Worm (Caenorhabditis elegans) whole organism, young adult: ENCODE results near the gene gtf-2H2C.
A peak's percentile ranks its signal among the peaks of the same experiment; 100 is the strongest.

Experiments used
- C17E4.6 ChIP-seq: fragments of 200-800 bp; sonication (Bioruptor generic); IDR thresholded peaks from 2 replicates; pipeline ENCODE4 v1.3.6; 2022; ENCODE audit warnings: missing genetic modification reagents, missing genetic modification characterization, missing compliant biosample characterization
- D2030.7 ChIP-seq: fragments of 200-800 bp; sonication (Bioruptor generic); IDR thresholded peaks from 2 replicates; pipeline ENCODE4 v1.3.6; 2022; ENCODE audit warnings: missing genetic modification reagents, missing genetic modification characterization, missing compliant biosample characterization
- F10E7.11 ChIP-seq: sonication (generic microtip); optimal IDR thresholded peaks from 2 replicates; lab custom pipeline; 2017; ENCODE audit warnings: mild to moderate bottlenecking, missing genetic modification characterization, moderate library complexity, missing compliant biosample characterization
- F23B12.7 ChIP-seq: sonication (generic microtip); optimal IDR thresholded peaks from 2 replicates; lab custom pipeline; 2017; ENCODE audit warnings: missing genetic modification characterization, mild to moderate bottlenecking, missing compliant biosample characterization, antibody characterized with exemption, moderate library complexity; ENCODE audit not compliant: insufficient read depth
- F49E8.2 ChIP-seq: sonication (generic microtip); optimal IDR thresholded peaks from 3 replicates; lab custom pipeline; 2017; ENCODE audit warnings: missing genetic modification characterization, mild to moderate bottlenecking, missing compliant biosample characterization, antibody characterized with exemption, moderate library complexity; ENCODE audit not compliant: insufficient read depth
- T07F8.4 ChIP-seq: sonication (generic microtip); optimal IDR thresholded peaks from 2 replicates; lab custom pipeline; 2016; ENCODE audit warnings: mild to moderate bottlenecking, missing genetic modification characterization, moderate library complexity, missing compliant biosample characterization
- T26A5.8 ChIP-seq: sonication (generic microtip); optimal IDR thresholded peaks from 2 replicates; lab custom pipeline; 2016; ENCODE audit warnings: missing genetic modification characterization, missing compliant biosample characterization
- Y53G8AR.9 ChIP-seq: fragments of 200-800 bp; sonication (Bioruptor generic); conservative IDR thresholded peaks from 2 replicates; pipeline ENCODE4 v1.3.6; 2022; ENCODE audit warnings: missing genetic modification reagents, missing genetic modification characterization, missing compliant biosample characterization
- Y67H2A.10 ChIP-seq: fragments of 200-800 bp; sonication (Bioruptor generic); conservative IDR thresholded peaks from 2 replicates; pipeline ENCODE4 v1.3.6; 2022; ENCODE audit warnings: missing genetic modification reagents, missing genetic modification characterization, missing compliant biosample characterization
- aptf-3 ChIP-seq: fragments of 200-800 bp; sonication (Bioruptor generic); IDR thresholded peaks from 2 replicates; pipeline ENCODE4 v1.3.6; 2022; ENCODE audit warnings: missing genetic modification characterization, missing compliant biosample characterization
- attf-6 ChIP-seq: fragments of 200-800 bp; sonication (Bioruptor generic); IDR thresholded peaks from 2 replicates; pipeline ENCODE4 v1.3.6; 2022; ENCODE audit warnings: missing genetic modification reagents, missing genetic modification characterization, missing compliant biosample characterization
- bed-1 ChIP-seq: fragments of 200-800 bp; sonication (Bioruptor generic); IDR thresholded peaks from 2 replicates; pipeline ENCODE4 v1.3.6; 2022; ENCODE audit warnings: missing genetic modification reagents, missing genetic modification characterization, missing compliant biosample characterization
- ccch-3 ChIP-seq: fragments of 200-800 bp; sonication (Bioruptor generic); optimal IDR thresholded peaks from 2 replicates; lab custom pipeline; 2018; ENCODE audit warnings: mild to moderate bottlenecking, missing genetic modification characterization, missing compliant biosample characterization
- cebp-2 ChIP-seq: fragments of 200-800 bp; sonication (Bioruptor generic); IDR thresholded peaks from 2 replicates; pipeline ENCODE4 v1.3.6; 2022; ENCODE audit warnings: missing genetic modification characterization, missing compliant biosample characterization
- ceh-40 ChIP-seq: fragments of 200-800 bp; sonication (Bioruptor generic); IDR thresholded peaks from 2 replicates; pipeline ENCODE4 v1.3.6; 2022; ENCODE audit warnings: missing genetic modification characterization, missing compliant biosample characterization
- ceh-91 ChIP-seq: fragments of 200-800 bp; sonication (Bioruptor generic); IDR thresholded peaks from 2 replicates; pipeline ENCODE4 v1.3.6; 2022; ENCODE audit warnings: missing genetic modification reagents, missing genetic modification characterization, missing compliant biosample characterization
- chd-7 ChIP-seq: sonication (generic microtip); optimal IDR thresholded peaks from 2 replicates; lab custom pipeline; 2016; ENCODE audit warnings: mild to moderate bottlenecking, missing genetic modification characterization, moderate library complexity, missing compliant biosample characterization
- dox-1 ChIP-seq: fragments of 200-800 bp; sonication (Bioruptor generic); IDR thresholded peaks from 2 replicates; pipeline ENCODE4 v1.3.6; 2022; ENCODE audit warnings: missing genetic modification reagents, missing genetic modification characterization, missing compliant biosample characterization
- egl-44 ChIP-seq: fragments of 200-800 bp; sonication (Bioruptor generic); IDR thresholded peaks from 2 replicates; pipeline ENCODE4 v1.3.6; 2022; ENCODE audit warnings: missing genetic modification reagents, missing genetic modification characterization, missing compliant biosample characterization
- egrh-3 ChIP-seq: fragments of 200-800 bp; sonication (Bioruptor generic); IDR thresholded peaks from 2 replicates; pipeline ENCODE4 v1.3.6; 2022; ENCODE audit warnings: missing genetic modification reagents, missing genetic modification characterization, missing compliant biosample characterization
- ets-4 ChIP-seq: fragments of 200-800 bp; sonication (Bioruptor generic); optimal IDR thresholded peaks from 2 replicates; lab custom pipeline; 2018; ENCODE audit warnings: mild to moderate bottlenecking, missing genetic modification characterization, missing compliant biosample characterization
- hlh-12 ChIP-seq: sonication (generic microtip); optimal IDR thresholded peaks from 2 replicates; lab custom pipeline; 2016; ENCODE audit warnings: missing genetic modification characterization, missing compliant biosample characterization
- hmg-20 ChIP-seq: fragments of 200-800 bp; sonication (Bioruptor generic); IDR thresholded peaks from 2 replicates; pipeline ENCODE4 v1.3.6; 2022; ENCODE audit warnings: missing genetic modification reagents, missing genetic modification characterization, missing compliant biosample characterization
- lag-1 ChIP-seq: fragments of 200-800 bp; sonication (Bioruptor generic); IDR thresholded peaks from 2 replicates; pipeline ENCODE4 v1.3.6; 2022; ENCODE audit warnings: missing genetic modification reagents, missing genetic modification characterization, missing compliant biosample characterization
- let-526 ChIP-seq: fragments of 200-800 bp; sonication (Bioruptor generic); IDR thresholded peaks from 2 replicates; pipeline ENCODE4 v1.3.6; 2022; ENCODE audit warnings: missing genetic modification reagents, missing genetic modification characterization, missing compliant biosample characterization
- let-607 ChIP-seq, 2 experiments: fragments of 200-800 bp in 1 of 2; sonication (Bioruptor generic) in 1 of 2; sonication (generic microtip) in 1 of 2; optimal IDR thresholded peaks; 2 replicates each; lab custom pipeline; 2016 to 2018; ENCODE audit warnings: mild to moderate bottlenecking in 2 of 2, missing compliant biosample characterization in 2 of 2, missing genetic modification characterization in 2 of 2, moderate library complexity in 2 of 2, missing genotype in 1 of 2
- lin-26 ChIP-seq: fragments of 200-800 bp; sonication (Bioruptor generic); IDR thresholded peaks from 2 replicates; pipeline ENCODE4 v1.3.6; 2022; ENCODE audit warnings: missing genetic modification reagents, missing genetic modification characterization, missing compliant biosample characterization
- lin-40 ChIP-seq: sonication (generic microtip); optimal IDR thresholded peaks from 2 replicates; lab custom pipeline; 2016; ENCODE audit warnings: missing genetic modification characterization, mild to moderate bottlenecking, missing compliant biosample characterization, missing genotype, missing genetic modification reagents
- lir-1 ChIP-seq: fragments of 200-800 bp; sonication (Bioruptor generic); conservative IDR thresholded peaks from 2 replicates; pipeline ENCODE4 v1.3.6; 2022; ENCODE audit warnings: missing genetic modification reagents, missing genetic modification characterization, missing compliant biosample characterization
- lsl-1 ChIP-seq: fragments of 200-800 bp; sonication (Bioruptor generic); optimal IDR thresholded peaks from 2 replicates; lab custom pipeline; 2018; ENCODE audit warnings: mild to moderate bottlenecking, missing genetic modification characterization, moderate library complexity, missing compliant biosample characterization
- madf-3 ChIP-seq: fragments of 200-800 bp; sonication (Bioruptor generic); IDR thresholded peaks from 2 replicates; pipeline ENCODE4 v1.3.6; 2022; ENCODE audit warnings: missing genetic modification reagents, missing genetic modification characterization, missing compliant biosample characterization
- mcd-1 ChIP-seq: fragments of 200-800 bp; sonication (Bioruptor generic); IDR thresholded peaks from 2 replicates; pipeline ENCODE4 v1.3.6; 2022; ENCODE audit warnings: missing genetic modification reagents, missing genetic modification characterization, missing compliant biosample characterization
- mel-28 ChIP-seq: sonication (generic microtip); optimal IDR thresholded peaks from 2 replicates; lab custom pipeline; 2016; ENCODE audit warnings: borderline replicate concordance, mild to moderate bottlenecking, missing genetic modification characterization, missing compliant biosample characterization
- mxl-1 ChIP-seq: sonication (generic microtip); optimal IDR thresholded peaks from 2 replicates; lab custom pipeline; 2016; ENCODE audit warnings: missing genetic modification characterization, missing compliant biosample characterization
- nfya-2 ChIP-seq: fragments of 200-800 bp; sonication (Bioruptor generic); IDR thresholded peaks from 2 replicates; pipeline ENCODE4 v1.3.6; 2022; ENCODE audit warnings: missing genetic modification reagents, missing genetic modification characterization, missing compliant biosample characterization
- pbrm-1 ChIP-seq: fragments of 200-800 bp; sonication (Bioruptor generic); IDR thresholded peaks from 2 replicates; pipeline ENCODE4 v1.3.6; 2022; ENCODE audit warnings: missing genetic modification reagents, missing genetic modification characterization, missing compliant biosample characterization
- rcor-1 ChIP-seq: fragments of 200-800 bp; sonication (Bioruptor generic); IDR thresholded peaks from 2 replicates; pipeline ENCODE4 v1.3.6; 2022; ENCODE audit warnings: missing genetic modification reagents, missing genetic modification characterization, missing compliant biosample characterization
- repo-1 ChIP-seq: sonication (generic microtip); optimal IDR thresholded peaks from 2 replicates; lab custom pipeline; 2017; ENCODE audit warnings: mild to moderate bottlenecking, missing genetic modification characterization, missing compliant biosample characterization
- snpc-1.3 ChIP-seq: sonication (generic microtip); optimal IDR thresholded peaks from 2 replicates; lab custom pipeline; 2017; ENCODE audit warnings: missing genetic modification characterization, mild to moderate bottlenecking, missing compliant biosample characterization, antibody characterized with exemption, moderate library complexity, missing genotype, missing genetic modification reagents; ENCODE audit not compliant: insufficient read depth
- snpc-4 ChIP-seq, 5 experiments: fragments of 150-350 bp in 1 of 5; sonication (generic microtip) in 4 of 5; optimal IDR thresholded peaks; 2 replicates each; lab custom pipeline; 2014 to 2018; ENCODE audit warnings: missing genetic modification characterization in 5 of 5, missing biosample characterization in 3 of 5, antibody characterized with exemption in 2 of 5, mild to moderate bottlenecking in 2 of 5, missing compliant biosample characterization in 2 of 5, missing genotype in 2 of 5, moderate library complexity in 2 of 5, missing genetic modification reagents in 1 of 5
- somi-1 ChIP-seq: fragments of 200-800 bp; sonication (Bioruptor generic); optimal IDR thresholded peaks from 2 replicates; lab custom pipeline; 2018; ENCODE audit warnings: mild to moderate bottlenecking, missing genetic modification characterization, missing compliant biosample characterization
- xnd-1 ChIP-seq: sonication (generic microtip); optimal IDR thresholded peaks from 2 replicates; lab custom pipeline; 2016; ENCODE audit warnings: missing genotype, missing genetic modification reagents, missing genetic modification characterization, missing compliant biosample characterization
- zim-3 ChIP-seq: sonication (generic microtip); optimal IDR thresholded peaks from 2 replicates; lab custom pipeline; 2017; ENCODE audit warnings: mild to moderate bottlenecking, missing genetic modification characterization, moderate library complexity, missing compliant biosample characterization
- ztf-18 ChIP-seq: sonication (generic microtip); optimal IDR thresholded peaks from 2 replicates; lab custom pipeline; 2016; ENCODE audit warnings: missing genotype, mild to moderate bottlenecking, missing genetic modification characterization, missing compliant biosample characterization
- ztf-26 ChIP-seq: sonication (generic microtip); optimal IDR thresholded peaks from 2 replicates; lab custom pipeline; 2017; ENCODE audit warnings: missing genetic modification characterization, missing compliant biosample characterization
- ztf-6 ChIP-seq: fragments of 200-800 bp; sonication (Bioruptor generic); IDR thresholded peaks from 2 replicates; pipeline ENCODE4 v1.3.6; 2022; ENCODE audit warnings: missing genetic modification reagents, missing genetic modification characterization, missing compliant biosample characterization

gtf-2H2C gene

DNA sequence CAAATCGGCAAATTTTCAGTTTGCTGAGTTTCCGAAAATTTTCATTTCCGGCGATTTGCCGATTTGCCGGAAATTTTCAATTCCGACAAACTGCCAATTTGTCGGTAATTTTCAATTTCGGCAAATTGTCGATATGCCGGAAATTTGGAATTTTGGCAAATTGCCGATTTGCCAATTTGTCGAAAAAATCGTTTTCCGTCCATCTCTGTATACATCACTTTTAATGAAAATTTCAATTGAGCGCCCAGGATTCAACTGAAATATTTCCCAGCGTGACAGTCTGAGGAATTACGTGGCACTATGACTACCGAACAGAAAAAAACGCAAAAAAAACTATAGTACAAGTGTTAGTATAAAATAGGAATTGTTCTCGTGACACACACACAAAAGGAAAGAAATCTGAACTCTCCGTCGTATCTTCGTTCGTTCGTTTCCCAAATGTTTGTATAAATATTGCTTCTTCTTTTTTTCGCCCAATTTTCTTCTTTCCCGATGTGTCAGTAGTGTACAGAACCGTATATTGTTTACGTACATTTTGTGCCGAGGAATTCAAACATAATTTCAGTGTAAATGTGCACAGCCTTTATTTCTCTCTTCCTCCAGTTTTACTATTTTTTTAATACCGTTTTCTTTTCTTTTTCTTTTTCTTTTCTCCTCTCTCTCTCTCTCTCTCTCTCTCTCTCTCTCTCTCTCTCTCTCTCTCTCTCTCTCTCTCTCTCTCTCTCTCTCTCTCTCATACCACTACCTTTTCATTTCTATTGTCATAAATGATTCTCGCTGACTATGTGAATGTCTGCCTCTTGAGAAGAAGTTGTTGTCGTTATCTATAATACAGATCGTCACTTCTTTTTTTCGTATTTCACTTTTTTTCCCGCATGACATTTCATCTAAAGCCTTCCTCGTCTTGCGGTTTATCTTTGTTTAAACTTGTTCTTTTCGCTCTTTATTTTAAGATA lies 42.2 kb upstream of the gtf-2H2C start (continued):
- TF ChIP-seq dox-1 (GFP tag; lab: Robert Waterston, UW) (peak; percentile 27; the same call in 1 of the 2 replicates), zim-3 (tag; lab: Kevin White, UChicago) (no peak), rcor-1 (no peak), nfya-2 (GFP tag; lab: Robert Waterston, UW) (no peak), ceh-40 (GFP tag; lab: Robert Waterston, UW) (no peak), D2030.7 (GFP tag; lab: Robert Waterston, UW) (no peak), pbrm-1 (GFP tag; lab: Robert Waterston, UW) (no peak), cebp-2 (no peak), mxl-1 (tag; lab: Kevin White, UChicago) (no peak), egl-44 (GFP tag; lab: Robert Waterston, UW) (0 out of 2 replicates have a peak, but pooled peaks have one; percentile 27), T26A5.8 (no peak), F23B12.7 (no peak), ets-4 (no peak), snpc-1.3 (tag; lab: Kevin White, UChicago) (no peak), aptf-3 (no peak), ztf-18 (tag; lab: Kevin White, UChicago) (no peak), attf-6 (GFP tag; lab: Robert Waterston, UW) (no peak), C17E4.6 (GFP tag; lab: Robert Waterston, UW) (no peak), let-607 (tag; optimal IDR thresholded peaks at IDR 0.05; lab: Kevin White, UChicago) (no peak), lir-1 (GFP tag; lab: Robert Waterston, UW) (no peak), lin-26 (GFP tag; lab: Robert Waterston, UW) (no peak), Y67H2A.10 (GFP tag; lab: Robert Waterston, UW) (no peak), ccch-3 (no peak), lsl-1 (GFP tag; lab: Kevin White, UChicago) (no peak), lin-40 (tag; lab: Kevin White, UChicago) (no peak), F10E7.11 (tag; lab: Kevin White, UChicago) (no peak), xnd-1 (no peak), madf-3 (GFP tag; lab: Robert Waterston, UW) (no peak), repo-1 (tag; lab: Kevin White, UChicago) (no peak), mel-28 (tag; lab: Kevin White, UChicago) (no peak), ceh-91 (GFP tag; lab: Robert Waterston, UW) (no peak), Y53G8AR.9 (GFP tag; lab: Robert Waterston, UW) (0 out of 2 replicates have a peak, but pooled peaks have one; percentile 18), egrh-3 (peak; percentile 36; the same call in 1 of the 2 replicates), T07F8.4 (tag; lab: Kevin White, UChicago) (no peak), ztf-6 (GFP tag; lab: Robert Waterston, UW) (no peak), F49E8.2 (tag; lab: Kevin White, UChicago) (no peak), bed-1 (GFP tag; lab: Robert Waterston, UW) (no peak), lag-1 (GFP tag; lab: Robert Waterston, UW) (no peak), let-526 (GFP tag; lab: Robert Waterston, UW) (no peak), snpc-4 (GFP tag; optimal IDR thresholded peaks at IDR 0.05; lab: Kevin White, UChicago) (no peak), snpc-4 (tag; optimal IDR thresholded peaks at IDR 0.05; lab: Kevin White, UChicago) (no peak), mcd-1 (GFP tag; lab: Robert Waterston, UW) (no peak), hlh-12 (tag; lab: Kevin White, UChicago) (no peak), chd-7 (no peak), hmg-20 (GFP tag; lab: Robert Waterston, UW) (no peak), somi-1 (GFP tag; lab: Kevin White, UChicago) (peak; percentile 20), ztf-26 (peak; percentile 27)
